Worm (Caenorhabditis elegans) whole organism, young adult: ENCODE results near the gene R07E5.19.

Experiments
- C06A6.2 ChIP-seq: fragments of 200-800 bp; sonication (Bioruptor generic); conservative IDR thresholded peaks from 2 replicates; pipeline ENCODE4 v1.3.6; 2022; ENCODE audit warnings: missing genetic modification characterization, missing compliant biosample characterization
- F10E7.11 ChIP-seq: sonication (generic microtip); optimal IDR thresholded peaks from 2 replicates; lab custom pipeline; 2017; ENCODE audit warnings: mild to moderate bottlenecking, missing genetic modification characterization, moderate library complexity, missing compliant biosample characterization
- F22D6.2 ChIP-seq: sonication (generic microtip); optimal IDR thresholded peaks from 2 replicates; lab custom pipeline; 2016; ENCODE audit warnings: mild to moderate bottlenecking, missing genetic modification characterization, missing compliant biosample characterization
- F23B12.7 ChIP-seq: sonication (generic microtip); optimal IDR thresholded peaks from 2 replicates; lab custom pipeline; 2017; ENCODE audit warnings: missing genetic modification characterization, mild to moderate bottlenecking, missing compliant biosample characterization, antibody characterized with exemption, moderate library complexity; ENCODE audit not compliant: insufficient read depth
- F33H1.4 ChIP-seq: fragments of 200-800 bp; sonication (Bioruptor generic); IDR thresholded peaks from 2 replicates; pipeline ENCODE4 v1.3.6; 2022; ENCODE audit warnings: missing genetic modification reagents, missing genetic modification characterization, missing compliant biosample characterization
- F37B4.10 ChIP-seq: fragments of 200-800 bp; sonication (Bioruptor generic); IDR thresholded peaks from 2 replicates; pipeline ENCODE4 v1.3.6; 2022; ENCODE audit warnings: missing genetic modification characterization, missing compliant biosample characterization
- F55B11.4 ChIP-seq: sonication (generic microtip); optimal IDR thresholded peaks from 2 replicates; lab custom pipeline; 2016; ENCODE audit warnings: missing compliant biosample characterization, missing genetic modification characterization, borderline replicate concordance; ENCODE audit not compliant: insufficient read depth
- K11D2.4 ChIP-seq: fragments of 200-800 bp; sonication (Bioruptor generic); IDR thresholded peaks from 2 replicates; pipeline ENCODE4 v1.3.6; 2022; ENCODE audit warnings: missing genetic modification reagents, missing genetic modification characterization, missing compliant biosample characterization
- K12H6.12 ChIP-seq: fragments of 200-800 bp; sonication (Bioruptor generic); optimal IDR thresholded peaks from 2 replicates; lab custom pipeline; 2018; ENCODE audit warnings: mild to moderate bottlenecking, missing genetic modification characterization, missing compliant biosample characterization
- Y53F4B.3 ChIP-seq: fragments of 200-800 bp; sonication (Bioruptor generic); IDR thresholded peaks from 2 replicates; pipeline ENCODE4 v1.3.6; 2022; ENCODE audit warnings: missing genetic modification reagents, missing genetic modification characterization, missing compliant biosample characterization
- Y79H2A.3 ChIP-seq: fragments of 200-800 bp; sonication (Bioruptor generic); conservative IDR thresholded peaks from 2 replicates; pipeline ENCODE4 v1.3.6; 2022; ENCODE audit warnings: missing genetic modification reagents, missing genetic modification characterization, missing compliant biosample characterization
- Y95B8A.8 ChIP-seq: fragments of 200-800 bp; sonication (Bioruptor generic); IDR thresholded peaks from 2 replicates; pipeline ENCODE4 v1.3.6; 2022; ENCODE audit warnings: missing genetic modification reagents, missing genetic modification characterization, missing compliant biosample characterization
- ZK185.1 ChIP-seq: sonication (generic microtip); optimal IDR thresholded peaks from 2 replicates; lab custom pipeline; 2016; ENCODE audit warnings: mild to moderate bottlenecking, missing genetic modification characterization, missing compliant biosample characterization; ENCODE audit not compliant: poor library complexity, severe bottlenecking
- aptf-2 ChIP-seq: fragments of 200-800 bp; sonication (Bioruptor generic); conservative IDR thresholded peaks from 2 replicates; pipeline ENCODE4 v1.3.6; 2022; ENCODE audit warnings: missing genetic modification reagents, missing genetic modification characterization, missing compliant biosample characterization
- aptf-3 ChIP-seq: fragments of 200-800 bp; sonication (Bioruptor generic); IDR thresholded peaks from 2 replicates; pipeline ENCODE4 v1.3.6; 2022; ENCODE audit warnings: missing genetic modification characterization, missing compliant biosample characterization
- atf-7 ChIP-seq: sonication (generic microtip); optimal IDR thresholded peaks from 2 replicates; lab custom pipeline; 2017; ENCODE audit warnings: mild to moderate bottlenecking, missing genetic modification characterization, missing compliant biosample characterization
- attf-6 ChIP-seq: fragments of 200-800 bp; sonication (Bioruptor generic); IDR thresholded peaks from 2 replicates; pipeline ENCODE4 v1.3.6; 2022; ENCODE audit warnings: missing genetic modification reagents, missing genetic modification characterization, missing compliant biosample characterization
- ceh-27 ChIP-seq: fragments of 200-800 bp; sonication (Bioruptor generic); optimal IDR thresholded peaks from 2 replicates; lab custom pipeline; 2018; ENCODE audit warnings: mild to moderate bottlenecking, missing genetic modification characterization, moderate library complexity, missing compliant biosample characterization
- ceh-58 ChIP-seq: fragments of 200-800 bp; sonication (Bioruptor generic); IDR thresholded peaks from 2 replicates; pipeline ENCODE4 v1.3.6; 2022; ENCODE audit warnings: missing genetic modification characterization, missing compliant biosample characterization
- die-1 ChIP-seq: sonication (generic microtip); optimal IDR thresholded peaks from 2 replicates; lab custom pipeline; 2016; ENCODE audit warnings: missing genotype, mild to moderate bottlenecking, missing genetic modification characterization, missing compliant biosample characterization
- dpff-1 ChIP-seq: sonication (generic microtip); optimal IDR thresholded peaks from 2 replicates; lab custom pipeline; 2017; ENCODE audit warnings: mild to moderate bottlenecking, missing genetic modification characterization, missing compliant biosample characterization
- dpl-1 ChIP-seq: fragments of 150-350 bp; optimal IDR thresholded peaks from 2 replicates; lab custom pipeline; 2014; ENCODE audit warnings: missing biosample characterization, missing genetic modification reagents, missing genetic modification characterization
- egl-44 ChIP-seq: fragments of 200-800 bp; sonication (Bioruptor generic); IDR thresholded peaks from 2 replicates; pipeline ENCODE4 v1.3.6; 2022; ENCODE audit warnings: missing genetic modification reagents, missing genetic modification characterization, missing compliant biosample characterization
- ekl-4 ChIP-seq: fragments of 200-800 bp; sonication (Bioruptor generic); IDR thresholded peaks from 2 replicates; pipeline ENCODE4 v1.3.6; 2022; ENCODE audit warnings: missing genetic modification reagents, missing genetic modification characterization, missing compliant biosample characterization
- hsf-1 ChIP-seq: fragments of 200-800 bp; sonication (Bioruptor generic); IDR thresholded peaks from 2 replicates; pipeline ENCODE4 v1.3.6; 2022; ENCODE audit warnings: missing genetic modification reagents, missing genetic modification characterization, missing compliant biosample characterization
- lsl-1 ChIP-seq: fragments of 200-800 bp; sonication (Bioruptor generic); optimal IDR thresholded peaks from 2 replicates; lab custom pipeline; 2018; ENCODE audit warnings: mild to moderate bottlenecking, missing genetic modification characterization, moderate library complexity, missing compliant biosample characterization
- madf-3 ChIP-seq: fragments of 200-800 bp; sonication (Bioruptor generic); IDR thresholded peaks from 2 replicates; pipeline ENCODE4 v1.3.6; 2022; ENCODE audit warnings: missing genetic modification reagents, missing genetic modification characterization, missing compliant biosample characterization
- madf-6 ChIP-seq: fragments of 200-800 bp; sonication (Bioruptor generic); IDR thresholded peaks from 2 replicates; pipeline ENCODE4 v1.3.6; 2022; ENCODE audit warnings: missing genetic modification reagents, missing genetic modification characterization, missing compliant biosample characterization
- madf-8 ChIP-seq: fragments of 200-800 bp; sonication (Bioruptor generic); conservative IDR thresholded peaks from 2 replicates; pipeline ENCODE4 v1.3.6; 2022; ENCODE audit warnings: missing genetic modification reagents, missing genetic modification characterization, missing compliant biosample characterization
- mxl-1 ChIP-seq: sonication (generic microtip); optimal IDR thresholded peaks from 2 replicates; lab custom pipeline; 2016; ENCODE audit warnings: missing genetic modification characterization, missing compliant biosample characterization
- nfya-2 ChIP-seq: fragments of 200-800 bp; sonication (Bioruptor generic); IDR thresholded peaks from 2 replicates; pipeline ENCODE4 v1.3.6; 2022; ENCODE audit warnings: missing genetic modification reagents, missing genetic modification characterization, missing compliant biosample characterization
- nfyb-1 ChIP-seq: fragments of 200-800 bp; sonication (Bioruptor generic); IDR thresholded peaks from 2 replicates; pipeline ENCODE4 v1.3.6; 2022; ENCODE audit warnings: missing genetic modification reagents, missing genetic modification characterization, missing compliant biosample characterization
- nhr-27 ChIP-seq: fragments of 200-800 bp; sonication (Bioruptor generic); optimal IDR thresholded peaks from 2 replicates; lab custom pipeline; 2018; ENCODE audit warnings: mild to moderate bottlenecking, missing genetic modification characterization, moderate library complexity, missing compliant biosample characterization
- nhr-80 ChIP-seq: sonication (generic microtip); optimal IDR thresholded peaks from 2 replicates; lab custom pipeline; 2016; ENCODE audit warnings: missing genetic modification characterization, missing compliant biosample characterization
- nhr-90 ChIP-seq: sonication (generic microtip); optimal IDR thresholded peaks from 2 replicates; lab custom pipeline; 2016; ENCODE audit warnings: missing genotype, mild to moderate bottlenecking, missing genetic modification characterization, missing compliant biosample characterization
- xnd-1 ChIP-seq: sonication (generic microtip); optimal IDR thresholded peaks from 2 replicates; lab custom pipeline; 2016; ENCODE audit warnings: missing genotype, missing genetic modification reagents, missing genetic modification characterization, missing compliant biosample characterization
- ztf-25 ChIP-seq: fragments of 200-800 bp; sonication (Bioruptor generic); IDR thresholded peaks from 2 replicates; pipeline ENCODE4 v1.3.6; 2022; ENCODE audit warnings: missing genetic modification reagents, missing genetic modification characterization, missing compliant biosample characterization

The R07E5.19 gene

ce11 chrIII:4441781-4442180 is 23.9 kb upstream of the R07E5.19 start, which contains the start of gene nex-3:
Gene nex-3, plus strand, starts transcription at chrIII:4442081.
- TF ChIP-seq nfya-2 (GFP tag; lab: Robert Waterston, UW) (no peak), madf-3 (GFP tag; lab: Robert Waterston, UW) (no peak), ceh-27 (no peak), mxl-1 (tag; lab: Kevin White, UChicago) (no peak), hsf-1 (GFP tag; lab: Robert Waterston, UW) (no peak), F55B11.4 (no peak), atf-7 (tag; lab: Kevin White, UChicago) (no peak), K11D2.4 (GFP tag; lab: Robert Waterston, UW) (no peak), nhr-90 (tag; lab: Kevin White, UChicago) (no peak), die-1 (tag; lab: Kevin White, UChicago) (no peak), egl-44 (GFP tag; lab: Robert Waterston, UW) (no peak), nhr-27 (no peak), ztf-25 (no peak), Y79H2A.3 (GFP tag; lab: Robert Waterston, UW) (no peak), attf-6 (GFP tag; lab: Robert Waterston, UW) (no peak), Y53F4B.3 (GFP tag; lab: Robert Waterston, UW) (no peak), nfyb-1 (no peak), ZK185.1 (no peak)

- TF ChIP-seq Y95B8A.8 (GFP tag; lab: Robert Waterston, UW) = no peak
- peak; percentile 90 for TF ChIP-seq madf-8 (GFP tag; lab: Robert Waterston, UW)
- peak; percentile 91 for TF ChIP-seq madf-6 (GFP tag; lab: Robert Waterston, UW)
- TF ChIP-seq F10E7.11 (tag; lab: Kevin White, UChicago) = no peak
- peak; percentile 79 for TF ChIP-seq F33H1.4 (GFP tag; lab: Robert Waterston, UW)
- TF ChIP-seq lsl-1 (GFP tag; lab: Kevin White, UChicago) = peak; percentile 76
- no peak for TF ChIP-seq ekl-4
- no peak for TF ChIP-seq aptf-2 (GFP tag; lab: Robert Waterston, UW)
- no peak for TF ChIP-seq nhr-80 (tag; lab: Kevin White, UChicago)
- TF ChIP-seq dpff-1 = no peak
- peak; percentile 62 for TF ChIP-seq xnd-1 (tag; lab: Kevin White, UChicago)
- TF ChIP-seq K12H6.12 (tag; lab: Kevin White, UChicago) = no peak
Observed at ce11 chrIII:4439493-4439983, 21.7 kb upstream of the R07E5.19 start, which contains the start of gene C28A5.2. Gene C28A5.2, minus strand, starts transcription at chrIII:4439543.

- TF ChIP-seq nhr-80 (tag; lab: Kevin White, UChicago) (no peak), aptf-3 (peak; percentile 81; the same call in 1 of the 2 replicates), ceh-58 (0 out of 2 replicates have a peak, but pooled peaks have one; percentile 59), F23B12.7 (tag; lab: Kevin White, UChicago) (no peak), F22D6.2 (tag; lab: Kevin White, UChicago) (no peak), nfya-2 (GFP tag; lab: Robert Waterston, UW) (0 out of 2 replicates have a peak, but pooled peaks have one; percentile 18), dpl-1 (no peak), F37B4.10 (GFP tag; lab: Robert Waterston, UW) (0 out of 2 replicates have a peak, but pooled peaks have one; percentile 75), C06A6.2 (no peak)
Observed at ce11 chrIII:4435262-4435661, 17.4 kb upstream of the R07E5.19 start.
